Fruit fly (Drosophila melanogaster) whole organism, prepupa: ENCODE data around the gene anchor.

Source experiments
- CG11294 ChIP-seq: fragments of 200-800 bp; sonication (Bioruptor generic); IDR thresholded peaks from 2 replicates; pipeline ENCODE4 v1.3.6; 2022; ENCODE audit warnings: missing biosample characterization, missing genetic modification characterization
- CG3032 ChIP-seq: fragments of 200-800 bp; optimal IDR thresholded peaks from 2 replicates; lab custom pipeline; 2019; ENCODE audit warnings: missing biosample characterization, mild to moderate bottlenecking, missing genetic modification characterization, moderate library complexity
- CG32006 ChIP-seq: fragments of 200-800 bp; sonication (Bioruptor generic); optimal IDR thresholded peaks from 3 replicates; lab custom pipeline; 2017; ENCODE audit warnings: missing biosample characterization, mild to moderate bottlenecking, missing genetic modification characterization
- CG3919 ChIP-seq: fragments of 200-800 bp; sonication (Bioruptor generic); optimal IDR thresholded peaks from 3 replicates; lab custom pipeline; 2016; ENCODE audit warnings: missing biosample characterization, missing genetic modification characterization
- CG6854 ChIP-seq: fragments of 200-800 bp; sonication (Bioruptor generic); optimal IDR thresholded peaks from 2 replicates; lab custom pipeline; 2017; ENCODE audit warnings: missing biosample characterization, mild to moderate bottlenecking, missing genetic modification characterization
- CG8119 ChIP-seq: fragments of 200-800 bp; sonication (Bioruptor generic); IDR thresholded peaks from 3 replicates; pipeline ENCODE4 v1.3.6; 2022; ENCODE audit warnings: missing biosample characterization, missing genetic modification characterization
- Eip78C ChIP-seq: fragments of 200-800 bp; sonication (Bioruptor generic); peaks from one replicate; lab custom pipeline; 2016; ENCODE audit warnings: missing biosample characterization, missing genetic modification characterization
- Gug ChIP-seq: fragments of 200-800 bp; sonication (Bioruptor generic); IDR thresholded peaks from 2 replicates; pipeline ENCODE4 v1.3.6; 2022; ENCODE audit warnings: missing biosample characterization, missing genetic modification characterization
- Met ChIP-seq: fragments of 200-800 bp; sonication (Bioruptor generic); optimal IDR thresholded peaks from 3 replicates; lab custom pipeline; 2016; ENCODE audit warnings: missing biosample characterization, missing genetic modification characterization
- OdsH ChIP-seq: fragments of 200-800 bp; sonication (Bioruptor generic); optimal IDR thresholded peaks from 3 replicates; lab custom pipeline; 2016; ENCODE audit warnings: missing biosample characterization, missing genetic modification characterization
- cyc ChIP-seq: fragments of 200-800 bp; sonication (Bioruptor generic); optimal IDR thresholded peaks from 3 replicates; lab custom pipeline; 2016; ENCODE audit warnings: missing biosample characterization, missing genetic modification characterization
- dac ChIP-seq: fragments of 200-800 bp; sonication (Bioruptor generic); optimal IDR thresholded peaks from 2 replicates; lab custom pipeline; 2017; ENCODE audit warnings: missing biosample characterization, mild to moderate bottlenecking, missing genetic modification characterization
- ss ChIP-seq, 2 experiments: fragments of 200-800 bp; sonication (Bioruptor generic); optimal IDR thresholded peaks; 2 replicates in 1 of 2; 3 replicates in 1 of 2; lab custom pipeline; 2017 to 2018; ENCODE audit warnings: mild to moderate bottlenecking in 2 of 2, missing biosample characterization in 2 of 2, missing genetic modification characterization in 2 of 2, moderate library complexity in 1 of 2

- no peak for TF ChIP-seq cyc
- no peak for TF ChIP-seq CG6854 (GFP tag; lab: Kevin White, UChicago)
- no peak for TF ChIP-seq Met
- TF ChIP-seq CG8119: no peak
- TF ChIP-seq Eip78C (GFP tag; lab: Kevin White, UChicago): no peak
- no peak for TF ChIP-seq CG32006 (GFP tag; lab: Kevin White, UChicago)
- no peak for TF ChIP-seq CG3919 (GFP tag; lab: Kevin White, UChicago)
- TF ChIP-seq CG3032 (tag; lab: Kevin White, UChicago): no peak
- TF ChIP-seq ss (GFP tag; optimal IDR thresholded peaks at IDR 0.05; lab: Kevin White, UChicago): no peak
- no peak for TF ChIP-seq OdsH (GFP tag; lab: Kevin White, UChicago)
- no peak for TF ChIP-seq Gug (GFP tag; lab: Robert Waterston, UW)
- TF ChIP-seq dac (GFP tag; lab: Kevin White, UChicago): no peak
- TF ChIP-seq CG11294: no peak
Observed at dm6 chr3L:17604891-17605290, 16.7 kb upstream of the anchor start.
